Fruit fly (Drosophila melanogaster) whole organism, prepupa: ENCODE measurements around the gene BOD1.
A peak's percentile ranks its signal among the peaks of the same experiment; 100 is the strongest.
"Not testable (repeated sequence)": the region's sequence is repeated elsewhere in the genome, so short reads cannot be mapped to it uniquely, and the experiment has no call there.

Experiments
- CG10631 ChIP-seq: fragments of 200-800 bp; sonication (Bioruptor generic); optimal IDR thresholded peaks from 2 replicates; lab custom pipeline; 2016; ENCODE audit warnings: missing biosample characterization, missing genetic modification characterization
- CG11294 ChIP-seq: fragments of 200-800 bp; sonication (Bioruptor generic); IDR thresholded peaks from 2 replicates; pipeline ENCODE4 v1.3.6; 2022; ENCODE audit warnings: missing biosample characterization, missing genetic modification characterization
- CG11762 ChIP-seq: fragments of 200-800 bp; sonication (Bioruptor generic); optimal IDR thresholded peaks from 3 replicates; lab custom pipeline; 2016; ENCODE audit warnings: missing biosample characterization, missing genetic modification characterization; ENCODE audit not compliant: insufficient read depth
- CG11902 ChIP-seq: fragments of 200-800 bp; sonication (Bioruptor generic); optimal IDR thresholded peaks from 3 replicates; lab custom pipeline; 2016; ENCODE audit warnings: missing biosample characterization, missing genetic modification characterization
- CG15336 ChIP-seq: fragments of 200-800 bp; sonication (Bioruptor generic); IDR thresholded peaks from 2 replicates; pipeline ENCODE4 v1.3.6; 2022; ENCODE audit warnings: missing biosample characterization, missing genetic modification characterization
- CG3032 ChIP-seq: fragments of 200-800 bp; optimal IDR thresholded peaks from 2 replicates; lab custom pipeline; 2019; ENCODE audit warnings: missing biosample characterization, mild to moderate bottlenecking, missing genetic modification characterization, moderate library complexity
- CG31627 ChIP-seq: fragments of 200-800 bp; sonication (Bioruptor generic); optimal IDR thresholded peaks from 3 replicates; lab custom pipeline; 2016; ENCODE audit warnings: missing biosample characterization, missing genetic modification characterization
- CG34406 ChIP-seq: fragments of 200-800 bp; sonication (Bioruptor generic); optimal IDR thresholded peaks from 3 replicates; lab custom pipeline; 2016; ENCODE audit warnings: missing biosample characterization, missing genetic modification characterization
- CG3919 ChIP-seq: fragments of 200-800 bp; sonication (Bioruptor generic); optimal IDR thresholded peaks from 3 replicates; lab custom pipeline; 2016; ENCODE audit warnings: missing biosample characterization, missing genetic modification characterization
- CG6163 ChIP-seq: fragments of 200-800 bp; sonication (Bioruptor generic); IDR thresholded peaks from 3 replicates; pipeline ENCODE4 v1.3.6; 2022; ENCODE audit warnings: missing biosample characterization, missing genetic modification characterization
- CG6792 ChIP-seq: fragments of 200-800 bp; sonication (Bioruptor generic); optimal IDR thresholded peaks from 3 replicates; lab custom pipeline; 2016; ENCODE audit warnings: missing biosample characterization, missing genetic modification characterization
- CG8119 ChIP-seq: fragments of 200-800 bp; sonication (Bioruptor generic); IDR thresholded peaks from 3 replicates; pipeline ENCODE4 v1.3.6; 2022; ENCODE audit warnings: missing biosample characterization, missing genetic modification characterization
- CG9139 ChIP-seq: fragments of 200-800 bp; sonication (Bioruptor generic); optimal IDR thresholded peaks from 3 replicates; lab custom pipeline; 2017; ENCODE audit warnings: missing biosample characterization, mild to moderate bottlenecking, missing genetic modification characterization
- Eip78C ChIP-seq: fragments of 200-800 bp; sonication (Bioruptor generic); peaks from one replicate; lab custom pipeline; 2016; ENCODE audit warnings: missing biosample characterization, missing genetic modification characterization
- Gug ChIP-seq: fragments of 200-800 bp; sonication (Bioruptor generic); IDR thresholded peaks from 2 replicates; pipeline ENCODE4 v1.3.6; 2022; ENCODE audit warnings: missing biosample characterization, missing genetic modification characterization
- Hr39 ChIP-seq: fragments of 200-800 bp; sonication (Bioruptor generic); optimal IDR thresholded peaks from 2 replicates; lab custom pipeline; 2016; ENCODE audit warnings: missing biosample characterization, missing genetic modification characterization
- Hr4 ChIP-seq: fragments of 200-800 bp; sonication (Bioruptor generic); optimal IDR thresholded peaks from 3 replicates; lab custom pipeline; 2016; ENCODE audit warnings: missing biosample characterization, missing genetic modification characterization
- Lpt ChIP-seq: fragments of 200-800 bp; sonication (Bioruptor generic); optimal IDR thresholded peaks from 3 replicates; lab custom pipeline; 2016; ENCODE audit warnings: missing biosample characterization, missing genetic modification characterization
- OdsH ChIP-seq: fragments of 200-800 bp; sonication (Bioruptor generic); optimal IDR thresholded peaks from 3 replicates; lab custom pipeline; 2016; ENCODE audit warnings: missing biosample characterization, missing genetic modification characterization
- achi ChIP-seq: fragments of 200-800 bp; sonication (Bioruptor generic); optimal IDR thresholded peaks from 3 replicates; lab custom pipeline; 2016; ENCODE audit warnings: missing biosample characterization, missing genetic modification characterization
- cyc ChIP-seq: fragments of 200-800 bp; sonication (Bioruptor generic); optimal IDR thresholded peaks from 3 replicates; lab custom pipeline; 2016; ENCODE audit warnings: missing biosample characterization, missing genetic modification characterization
- dsx ChIP-seq: fragments of 200-800 bp; optimal IDR thresholded peaks from 3 replicates; lab custom pipeline; 2019; ENCODE audit warnings: missing biosample characterization, mild to moderate bottlenecking, missing genetic modification characterization, moderate library complexity; ENCODE audit not compliant: poor library complexity, severe bottlenecking
- eg ChIP-seq: fragments of 200-800 bp; sonication (Bioruptor generic); IDR thresholded peaks from 3 replicates; pipeline ENCODE4 v1.3.6; 2022; ENCODE audit warnings: missing biosample characterization, missing genetic modification characterization
- fd59A ChIP-seq: fragments of 200-800 bp; sonication (Bioruptor generic); optimal IDR thresholded peaks from 2 replicates; lab custom pipeline; 2017; ENCODE audit warnings: missing biosample characterization, mild to moderate bottlenecking, missing genetic modification characterization, missing genetic modification reagents
- fd85E ChIP-seq: fragments of 200-800 bp; sonication (Bioruptor generic); optimal IDR thresholded peaks from 3 replicates; lab custom pipeline; 2016; ENCODE audit warnings: missing biosample characterization, missing genetic modification characterization
- fkh ChIP-seq: fragments of 200-800 bp; sonication (Bioruptor generic); optimal IDR thresholded peaks from 3 replicates; lab custom pipeline; 2017; ENCODE audit warnings: missing biosample characterization, mild to moderate bottlenecking, missing genetic modification characterization, moderate library complexity
- svp ChIP-seq: fragments of 200-800 bp; sonication (Bioruptor generic); peaks from one replicate; lab custom pipeline; 2016; ENCODE audit warnings: missing biosample characterization, missing genetic modification characterization
- topi ChIP-seq: fragments of 200-800 bp; sonication (Bioruptor generic); optimal IDR thresholded peaks from 3 replicates; lab custom pipeline; 2016; ENCODE audit warnings: missing biosample characterization, missing genetic modification characterization
- vri ChIP-seq: fragments of 200-800 bp; sonication (Bioruptor generic); optimal IDR thresholded peaks from 3 replicates; lab custom pipeline; 2016; ENCODE audit warnings: missing biosample characterization, mild to moderate bottlenecking, missing genetic modification characterization

BOD1 gene

dm6 chr3R:27954533-27954932, 16.5 kb downstream of the BOD1 start, which contains the start of gene Nep7:
TSS of gene Nep7 (plus strand) at chr3R:27954917.
- TF ChIP-seq CG11294 (GFP tag; lab: Robert Waterston, UW) (peak; percentile 39; the same call in 1 of the 2 replicates), eg (peak; percentile 66), CG15336 (GFP tag; lab: Robert Waterston, UW) (peak; percentile 42; the same call in 1 of the 2 replicates), Gug (GFP tag; lab: Robert Waterston, UW) (peak; percentile 35; the same call in 1 of the 2 replicates), CG31627 (no peak), CG8119 (GFP tag; lab: Robert Waterston, UW) (peak; percentile 38; the same call in 2 of the 3 replicates), Hr39 (GFP tag; lab: Kevin White, UChicago) (no peak), CG6163 (GFP tag; lab: Robert Waterston, UW) (0 out of 3 replicates have a peak, but pooled peaks have one; percentile 23), Eip78C (peak; percentile 73), svp (GFP tag; lab: Kevin White, UChicago) (peak; percentile 82)

- TF ChIP-seq CG11762 (GFP tag; lab: Kevin White, UChicago) (no peak), fd85E (GFP tag; lab: Kevin White, UChicago) (no peak), CG11902 (no peak), dsx (GFP tag; lab: Kevin White, UChicago) (no peak), CG10631 (GFP tag; lab: Kevin White, UChicago) (no peak), CG3919 (GFP tag; lab: Kevin White, UChicago) (no peak), CG6792 (GFP tag; lab: Kevin White, UChicago) (no peak), CG9139 (GFP tag; lab: Kevin White, UChicago) (no peak), achi (GFP tag; lab: Kevin White, UChicago) (no peak), Hr4 (GFP tag; lab: Kevin White, UChicago) (no peak), topi (GFP tag; lab: Kevin White, UChicago) (no peak), OdsH (GFP tag; lab: Kevin White, UChicago) (no peak)
- TF ChIP-seq, all 60 proteins: peak for 0
Observed at dm6 chr3R:27957967-27958366, 19.9 kb downstream of the BOD1 start.

dm6 chr3R:27959145-27959544, 21.1 kb downstream of the BOD1 start, which contains the start of the genes CG42487 and CG4884:
TSS of gene CG42487 (minus strand) at chr3R:27959245.
TSS of gene CG4884 (minus strand) at chr3R:27959245.
- not testable (repeated sequence) for TF ChIP-seq cyc; CG3032 (tag; lab: Kevin White, UChicago); CG6792 (GFP tag; lab: Kevin White, UChicago)
- TF ChIP-seq, all 60 proteins: peak for 0; not testable (repeated sequence) for 60

dm6 chr3R:27960473-27960872, 22.4 kb downstream of the BOD1 start, which contains the start of gene CG31253:
TSS of gene CG31253 (minus strand) at chr3R:27960573.
- not testable (repeated sequence) for TF ChIP-seq CG34406, fd59A, achi (GFP tag; lab: Kevin White, UChicago)

dm6 chr3R:27963119-27963518, 25.1 kb downstream of the BOD1 start, which contains the start of the genes CG31131 and CG4849:
TSS of gene CG31131 (minus strand) at chr3R:27963219.
TSS of gene CG4849 (plus strand) at chr3R:27963415.
- not testable (repeated sequence) for TF ChIP-seq vri (GFP tag; lab: Kevin White, UChicago); OdsH (GFP tag; lab: Kevin White, UChicago); eg

- TF ChIP-seq Hr4 (GFP tag; lab: Kevin White, UChicago): no peak
- no peak for TF ChIP-seq Lpt (GFP tag; lab: Kevin White, UChicago)
- TF ChIP-seq fkh (GFP tag; lab: Kevin White, UChicago): peak; percentile 88
- no peak for TF ChIP-seq vri (GFP tag; lab: Kevin White, UChicago)
Observed at dm6 chr3R:27986794-27987193, 48.7 kb downstream of the BOD1 start.
